Worm (Caenorhabditis elegans): ENCODE measurements around the gene mbk-2.
A peak's percentile ranks its signal among the peaks of the same experiment; 100 is the strongest.

The mbk-2 gene

DNA sequence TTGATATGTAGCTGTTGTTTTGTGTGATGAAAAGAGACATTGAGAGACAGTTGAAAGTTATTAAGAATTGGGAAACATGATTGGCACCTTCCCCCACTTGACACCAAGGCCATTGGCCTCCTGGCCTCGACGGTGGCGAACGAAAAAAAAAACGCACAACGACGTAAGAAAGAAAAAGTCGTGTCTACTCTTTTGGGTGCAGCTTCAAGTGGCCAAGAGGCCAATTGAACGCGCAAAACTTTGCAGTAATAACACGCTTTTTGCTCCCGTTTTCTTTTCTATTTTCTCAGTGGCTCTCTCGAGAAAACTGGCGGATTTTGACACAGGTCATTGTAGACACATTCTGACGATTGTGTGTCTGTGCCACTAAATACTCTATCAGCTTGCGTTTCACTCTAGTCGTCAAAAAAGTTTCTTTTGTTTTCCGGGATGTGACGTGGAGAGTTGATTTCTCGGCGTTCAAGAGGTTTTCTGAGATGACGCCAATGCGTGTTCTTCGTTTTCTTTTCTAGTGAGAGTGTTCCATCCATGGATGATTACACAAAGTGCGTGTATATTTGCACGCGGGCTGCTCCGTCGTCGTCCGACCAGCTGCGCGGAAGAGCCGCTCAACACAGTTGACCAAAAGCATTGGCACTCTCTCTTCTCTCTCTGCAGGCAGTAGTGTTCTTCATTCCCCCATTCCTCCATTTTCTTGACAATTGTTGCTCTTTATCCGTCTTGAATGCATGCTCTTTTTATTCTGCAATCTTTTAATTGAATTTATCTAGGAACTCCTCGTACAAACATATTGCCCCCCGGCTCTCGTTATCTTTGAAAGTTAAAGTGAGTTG lies 21.7 kb downstream of the mbk-2 start:
- TF ChIP-seq mes-2 (tag; optimal IDR thresholded peaks at IDR 0.05; ENCODE audit: poor library complexity, severe bottlenecking) (no peak), lim-7 (GFP tag; IDR thresholded peaks at IDR 0.05) (no peak), set-16 (GFP tag; IDR thresholded peaks at IDR 0.05) (no peak), ZK546.5 (tag; optimal IDR thresholded peaks at IDR 0.05) (no peak), ces-1 (GFP tag; optimal IDR thresholded peaks at IDR 0.05) (no peak), dpl-1 (GFP tag; optimal IDR thresholded peaks at IDR 0.05) (no peak), dve-1 (tag; optimal IDR thresholded peaks at IDR 0.05; ENCODE audit: insufficient read depth) (no peak), spr-1 (tag; optimal IDR thresholded peaks at IDR 0.05) (no peak), nhr-10 (tag; optimal IDR thresholded peaks at IDR 0.05) (no peak), vab-7 (GFP tag; IDR thresholded peaks at IDR 0.05) (no peak), ceh-44 (GFP tag; IDR thresholded peaks at IDR 0.05) (no peak), ZK337.2 (GFP tag; IDR thresholded peaks at IDR 0.05) (no peak), aha-1 (tag) (peak; percentile 52), nhr-42 (GFP tag; IDR thresholded peaks at IDR 0.05) (no peak), ctbp-1 (GFP tag; IDR thresholded peaks at IDR 0.05) (no peak), hmg-1.1 (GFP tag; IDR thresholded peaks at IDR 0.05) (no peak), jun-1 (tag; optimal IDR thresholded peaks at IDR 0.05) (no peak), unc-62 (GFP tag; optimal IDR thresholded peaks at IDR 0.05 in 1 of 2) (peak in 1 of 2 experiments; percentile 85), unc-62 (tag; optimal IDR thresholded peaks at IDR 0.05) (no peak), zag-1 (tag; optimal IDR thresholded peaks at IDR 0.05) (no peak), daf-19 (GFP tag; conservative IDR thresholded peaks at IDR 0.05) (0 out of 2 replicates have a peak, but pooled peaks have one; percentile 50), lir-3 (tag; optimal IDR thresholded peaks at IDR 0.05) (no peak), tra-1 (GFP tag; IDR thresholded peaks at IDR 0.05) (no peak), hlh-11 (tag; optimal IDR thresholded peaks at IDR 0.05) (peak; percentile 29), nhr-28 (tag; optimal IDR thresholded peaks at IDR 0.05) (peak; percentile 6), mxl-2 (GFP tag; conservative IDR thresholded peaks at IDR 0.05) (no peak), dmd-9 (GFP tag; IDR thresholded peaks at IDR 0.05) (no peak), nhr-25 (tag; optimal IDR thresholded peaks at IDR 0.05; ENCODE audit: borderline replicate concordance, insufficient read depth) (peak; percentile 52)

DNA sequence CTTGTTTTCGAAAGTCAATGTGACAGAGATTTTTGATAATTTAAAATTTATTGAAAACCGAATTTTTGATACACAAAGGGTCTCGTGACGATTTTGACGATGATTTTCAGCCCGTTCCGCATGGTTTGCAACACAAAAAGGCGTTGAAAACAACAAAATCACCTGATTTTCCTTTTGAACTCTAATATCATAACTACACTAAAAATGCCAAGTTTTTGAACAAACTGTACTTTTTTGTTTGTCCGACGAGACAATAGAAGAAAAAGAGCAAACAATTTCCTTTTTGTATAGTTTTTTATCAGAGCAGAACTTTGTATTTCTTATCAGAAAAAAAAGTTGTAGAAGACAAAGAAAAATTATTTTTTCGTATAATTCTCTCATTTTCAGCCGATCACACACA lies 23.2 kb downstream of the mbk-2 start:
- no peak for TF ChIP-seq ztf-11 (tag; optimal IDR thresholded peaks at IDR 0.05)
- TF ChIP-seq dmd-6 (GFP tag; IDR thresholded peaks at IDR 0.05): no peak
- no peak for TF ChIP-seq lin-29 (GFP tag; IDR thresholded peaks at IDR 0.05)
- TF ChIP-seq ceh-44 (GFP tag; IDR thresholded peaks at IDR 0.05): no peak
- TF ChIP-seq ces-1 (GFP tag; optimal IDR thresholded peaks at IDR 0.05): no peak
- TF ChIP-seq spr-3 (GFP tag; optimal IDR thresholded peaks at IDR 0.05): no peak
- TF ChIP-seq mdt-29 (GFP tag; IDR thresholded peaks at IDR 0.05): no peak
- no peak for TF ChIP-seq nhr-237 (tag; optimal IDR thresholded peaks at IDR 0.05)
- no peak for TF ChIP-seq spr-1 (tag; optimal IDR thresholded peaks at IDR 0.05)
- TF ChIP-seq daf-8 (GFP tag; IDR thresholded peaks at IDR 0.05): no peak
- no peak for TF ChIP-seq cey-2 (tag; optimal IDR thresholded peaks at IDR 0.05; ENCODE audit: borderline replicate concordance, insufficient read depth)
- TF ChIP-seq dpl-1 (GFP tag; optimal IDR thresholded peaks at IDR 0.05): no peak
- no peak for TF ChIP-seq ZK546.5 (tag; optimal IDR thresholded peaks at IDR 0.05)
- TF ChIP-seq Y48G9A.11 (GFP tag; IDR thresholded peaks at IDR 0.05): no peak
- TF ChIP-seq ceh-32 (tag; optimal IDR thresholded peaks at IDR 0.05; ENCODE audit: poor library complexity): no peak
- peak; percentile 61 for TF ChIP-seq dve-1 (tag; optimal IDR thresholded peaks at IDR 0.05; ENCODE audit: insufficient read depth)
- no peak for TF ChIP-seq Y105C5A.15 (GFP tag; IDR thresholded peaks at IDR 0.05)
- no peak for TF ChIP-seq ama-1 (optimal IDR thresholded peaks at IDR 0.05)
- TF ChIP-seq nhr-28 (tag; optimal IDR thresholded peaks at IDR 0.05): peak; percentile 21
- TF ChIP-seq lir-3 (tag; optimal IDR thresholded peaks at IDR 0.05): no peak
- TF ChIP-seq pqm-1 (tag; optimal IDR thresholded peaks at IDR 0.05): peak; percentile 28
- no peak for TF ChIP-seq ceh-62 (tag; optimal IDR thresholded peaks at IDR 0.05)
- no peak for TF ChIP-seq mes-2 (tag; optimal IDR thresholded peaks at IDR 0.05; ENCODE audit: poor library complexity, severe bottlenecking)
- no peak for TF ChIP-seq rbr-2 (tag; optimal IDR thresholded peaks at IDR 0.05)
- no peak for TF ChIP-seq unc-130 (GFP tag; optimal IDR thresholded peaks at IDR 0.05)
- no peak for TF ChIP-seq unc-39 (tag; optimal IDR thresholded peaks at IDR 0.05)
- no peak for TF ChIP-seq nhr-76 (tag; optimal IDR thresholded peaks at IDR 0.05)
- TF ChIP-seq nhr-42 (GFP tag; IDR thresholded peaks at IDR 0.05): no peak
- no peak for TF ChIP-seq egl-27 (tag; optimal IDR thresholded peaks at IDR 0.05)
- no peak for TF ChIP-seq fkh-10 (GFP tag; optimal IDR thresholded peaks at IDR 0.05)
- TF ChIP-seq F49E8.2 (tag; optimal IDR thresholded peaks at IDR 0.05; ENCODE audit: borderline replicate concordance): no peak

All from whole organism, L4 larva.